Fruit fly (Drosophila melanogaster) whole organism, prepupa: ENCODE results near the gene Cpr65Au.

Experiments
- CG10631 ChIP-seq: fragments of 200-800 bp; sonication (Bioruptor generic); optimal IDR thresholded peaks from 2 replicates; lab custom pipeline; 2016; ENCODE audit warnings: missing biosample characterization, missing genetic modification characterization
- CG10669 ChIP-seq: fragments of 200-800 bp; sonication (Bioruptor generic); optimal IDR thresholded peaks from 3 replicates; lab custom pipeline; 2018; ENCODE audit warnings: missing biosample characterization, mild to moderate bottlenecking, missing genetic modification characterization, moderate library complexity
- CG11294 ChIP-seq: fragments of 200-800 bp; sonication (Bioruptor generic); IDR thresholded peaks from 2 replicates; pipeline ENCODE4 v1.3.6; 2022; ENCODE audit warnings: missing biosample characterization, missing genetic modification characterization
- CG11902 ChIP-seq: fragments of 200-800 bp; sonication (Bioruptor generic); optimal IDR thresholded peaks from 3 replicates; lab custom pipeline; 2016; ENCODE audit warnings: missing biosample characterization, missing genetic modification characterization
- CG1621 ChIP-seq: fragments of 200-800 bp; sonication (Bioruptor generic); optimal IDR thresholded peaks from 3 replicates; lab custom pipeline; 2018; ENCODE audit warnings: missing biosample characterization, mild to moderate bottlenecking, missing genetic modification characterization
- CG3032 ChIP-seq: fragments of 200-800 bp; optimal IDR thresholded peaks from 2 replicates; lab custom pipeline; 2019; ENCODE audit warnings: missing biosample characterization, mild to moderate bottlenecking, missing genetic modification characterization, moderate library complexity
- CG31627 ChIP-seq: fragments of 200-800 bp; sonication (Bioruptor generic); optimal IDR thresholded peaks from 3 replicates; lab custom pipeline; 2016; ENCODE audit warnings: missing biosample characterization, missing genetic modification characterization
- CG3919 ChIP-seq: fragments of 200-800 bp; sonication (Bioruptor generic); optimal IDR thresholded peaks from 3 replicates; lab custom pipeline; 2016; ENCODE audit warnings: missing biosample characterization, missing genetic modification characterization
- CG4318 ChIP-seq: fragments of 200-800 bp; sonication (Bioruptor generic); optimal IDR thresholded peaks from 3 replicates; lab custom pipeline; 2017; ENCODE audit warnings: missing biosample characterization, mild to moderate bottlenecking, missing genetic modification characterization
- CG6163 ChIP-seq: fragments of 200-800 bp; sonication (Bioruptor generic); IDR thresholded peaks from 3 replicates; pipeline ENCODE4 v1.3.6; 2022; ENCODE audit warnings: missing biosample characterization, missing genetic modification characterization
- CG6276 ChIP-seq: fragments of 200-800 bp; sonication (Bioruptor generic); optimal IDR thresholded peaks from 2 replicates; lab custom pipeline; 2017; ENCODE audit warnings: missing biosample characterization, mild to moderate bottlenecking, missing genetic modification characterization
- CG6792 ChIP-seq: fragments of 200-800 bp; sonication (Bioruptor generic); optimal IDR thresholded peaks from 3 replicates; lab custom pipeline; 2016; ENCODE audit warnings: missing biosample characterization, missing genetic modification characterization
- CG6808 ChIP-seq: fragments of 200-800 bp; sonication (Bioruptor generic); optimal IDR thresholded peaks from 3 replicates; lab custom pipeline; 2017; ENCODE audit warnings: missing biosample characterization, missing genetic modification characterization, mild to moderate bottlenecking, moderate library complexity, missing genetic modification reagents
- CG7368 ChIP-seq: fragments of 200-800 bp; sonication (Bioruptor generic); optimal IDR thresholded peaks from 3 replicates; lab custom pipeline; 2016; ENCODE audit warnings: missing biosample characterization, missing genetic modification characterization
- CG8119 ChIP-seq: fragments of 200-800 bp; sonication (Bioruptor generic); IDR thresholded peaks from 3 replicates; pipeline ENCODE4 v1.3.6; 2022; ENCODE audit warnings: missing biosample characterization, missing genetic modification characterization
- CG8632 ChIP-seq: fragments of 200-800 bp; sonication (Bioruptor generic); optimal IDR thresholded peaks from 3 replicates; lab custom pipeline; 2016; ENCODE audit warnings: missing biosample characterization, missing genetic modification characterization
- CG9139 ChIP-seq: fragments of 200-800 bp; sonication (Bioruptor generic); optimal IDR thresholded peaks from 3 replicates; lab custom pipeline; 2017; ENCODE audit warnings: missing biosample characterization, mild to moderate bottlenecking, missing genetic modification characterization
- Eip75B ChIP-seq: fragments of 200-800 bp; sonication (Bioruptor generic); optimal IDR thresholded peaks from 3 replicates; lab custom pipeline; 2016; ENCODE audit warnings: missing biosample characterization, missing genetic modification characterization
- Eip93F ChIP-seq: fragments of 200-800 bp; sonication (Bioruptor generic); optimal IDR thresholded peaks from 2 replicates; lab custom pipeline; 2016; ENCODE audit warnings: missing biosample characterization, mild to moderate bottlenecking, missing genetic modification characterization
- Ets21C ChIP-seq: fragments of 200-800 bp; sonication (Bioruptor generic); optimal IDR thresholded peaks from 3 replicates; lab custom pipeline; 2016; ENCODE audit warnings: missing biosample characterization, missing genetic modification characterization
- Ets96B ChIP-seq: fragments of 200-800 bp; optimal IDR thresholded peaks from 2 replicates; lab custom pipeline; 2019; ENCODE audit warnings: missing biosample characterization, mild to moderate bottlenecking, missing genetic modification characterization, moderate library complexity
- Gug ChIP-seq: fragments of 200-800 bp; sonication (Bioruptor generic); IDR thresholded peaks from 2 replicates; pipeline ENCODE4 v1.3.6; 2022; ENCODE audit warnings: missing biosample characterization, missing genetic modification characterization
- Hr38 ChIP-seq: sonication (Bioruptor generic); optimal IDR thresholded peaks from 2 replicates; lab custom pipeline; 2016; ENCODE audit warnings: missing biosample characterization, missing genetic modification characterization
- Hr4 ChIP-seq: fragments of 200-800 bp; sonication (Bioruptor generic); optimal IDR thresholded peaks from 3 replicates; lab custom pipeline; 2016; ENCODE audit warnings: missing biosample characterization, missing genetic modification characterization
- Met ChIP-seq: fragments of 200-800 bp; sonication (Bioruptor generic); optimal IDR thresholded peaks from 3 replicates; lab custom pipeline; 2016; ENCODE audit warnings: missing biosample characterization, missing genetic modification characterization
- Sox102F ChIP-seq: fragments of 200-800 bp; sonication (Bioruptor generic); optimal IDR thresholded peaks from 2 replicates; lab custom pipeline; 2016; ENCODE audit warnings: missing biosample characterization, mild to moderate bottlenecking, missing genetic modification characterization
- Sox15 ChIP-seq: fragments of 200-800 bp; sonication (Bioruptor generic); optimal IDR thresholded peaks from 3 replicates; lab custom pipeline; 2016; ENCODE audit warnings: missing biosample characterization, missing genetic modification characterization
- achi ChIP-seq: fragments of 200-800 bp; sonication (Bioruptor generic); optimal IDR thresholded peaks from 3 replicates; lab custom pipeline; 2016; ENCODE audit warnings: missing biosample characterization, missing genetic modification characterization
- cyc ChIP-seq: fragments of 200-800 bp; sonication (Bioruptor generic); optimal IDR thresholded peaks from 3 replicates; lab custom pipeline; 2016; ENCODE audit warnings: missing biosample characterization, missing genetic modification characterization
- dsx ChIP-seq: fragments of 200-800 bp; optimal IDR thresholded peaks from 3 replicates; lab custom pipeline; 2019; ENCODE audit warnings: missing biosample characterization, mild to moderate bottlenecking, missing genetic modification characterization, moderate library complexity; ENCODE audit not compliant: poor library complexity, severe bottlenecking
- esn ChIP-seq: fragments of 200-800 bp; sonication (Bioruptor generic); optimal IDR thresholded peaks from 2 replicates; lab custom pipeline; 2016; ENCODE audit warnings: missing biosample characterization, mild to moderate bottlenecking, missing genetic modification characterization, moderate library complexity
- fkh ChIP-seq: fragments of 200-800 bp; sonication (Bioruptor generic); optimal IDR thresholded peaks from 3 replicates; lab custom pipeline; 2017; ENCODE audit warnings: missing biosample characterization, mild to moderate bottlenecking, missing genetic modification characterization, moderate library complexity
- lz ChIP-seq: fragments of 200-800 bp; sonication (Bioruptor generic); optimal IDR thresholded peaks from 3 replicates; lab custom pipeline; 2016; ENCODE audit warnings: missing biosample characterization, missing genetic modification characterization
- net ChIP-seq: fragments of 200-800 bp; sonication (Bioruptor generic); optimal IDR thresholded peaks from 3 replicates; lab custom pipeline; 2016; ENCODE audit warnings: missing biosample characterization, missing genetic modification characterization
- spab ChIP-seq: fragments of 200-800 bp; sonication (Bioruptor generic); optimal IDR thresholded peaks from 2 replicates; lab custom pipeline; 2017; ENCODE audit warnings: missing biosample characterization, mild to moderate bottlenecking, missing genetic modification characterization, missing genetic modification reagents
- svp ChIP-seq: fragments of 200-800 bp; sonication (Bioruptor generic); peaks from one replicate; lab custom pipeline; 2016; ENCODE audit warnings: missing biosample characterization, missing genetic modification characterization
- topi ChIP-seq: fragments of 200-800 bp; sonication (Bioruptor generic); optimal IDR thresholded peaks from 3 replicates; lab custom pipeline; 2016; ENCODE audit warnings: missing biosample characterization, missing genetic modification characterization
- vri ChIP-seq: fragments of 200-800 bp; sonication (Bioruptor generic); optimal IDR thresholded peaks from 3 replicates; lab custom pipeline; 2016; ENCODE audit warnings: missing biosample characterization, mild to moderate bottlenecking, missing genetic modification characterization

The Cpr65Au gene

dm6 chr3L:6132009-6132408 is at the start of gene Cpr65Au:
Cpr65Au (minus strand) TSS chr3L:6132109.
- TF ChIP-seq net (GFP tag; lab: Kevin White, UChicago) (no peak), CG6276 (GFP tag; lab: Kevin White, UChicago) (no peak), svp (GFP tag; lab: Kevin White, UChicago) (no peak), CG11294 (GFP tag; lab: Robert Waterston, UW) (no peak), Hr38 (GFP tag; lab: Kevin White, UChicago) (no peak), Ets96B (tag; lab: Kevin White, UChicago) (no peak), CG1621 (tag; lab: Kevin White, UChicago) (no peak), Eip75B (GFP tag; lab: Kevin White, UChicago) (no peak)

- TF ChIP-seq CG1621 (tag; lab: Kevin White, UChicago) (no peak), Gug (GFP tag; lab: Robert Waterston, UW) (peak; percentile 14; the same call in 1 of the 2 replicates), topi (no peak), Sox15 (GFP tag; lab: Kevin White, UChicago) (peak; percentile 18), CG31627 (GFP tag; lab: Kevin White, UChicago) (no peak), Met (GFP tag; lab: Kevin White, UChicago) (no peak), CG6808 (GFP tag; lab: Kevin White, UChicago) (no peak), cyc (GFP tag; lab: Kevin White, UChicago) (no peak), CG11294 (GFP tag; lab: Robert Waterston, UW) (no peak), fkh (GFP tag; lab: Kevin White, UChicago) (no peak), Hr4 (no peak), lz (GFP tag; lab: Kevin White, UChicago) (no peak), CG3032 (peak; percentile 57), CG7368 (no peak), dsx (GFP tag; lab: Kevin White, UChicago) (no peak), esn (peak; percentile 53)
These were observed 41.9 kb upstream of the Cpr65Au start, which contains the start of the genes fmt and CG7376 for dm6 chr3L:6173826-6174255. fmt (minus strand) TSS chr3L:6173880. CG7376 (plus strand) TSS chr3L:6174248.

dm6 chr3L:6162483-6163128 is 30.7 kb upstream of the Cpr65Au start, which contains the start of gene Prdm13:
Prdm13 (plus strand) TSS chr3L:6163127.
- TF ChIP-seq CG8119 (GFP tag; lab: Robert Waterston, UW) (no peak), CG31627 (GFP tag; lab: Kevin White, UChicago) (no peak), CG6792 (GFP tag; lab: Kevin White, UChicago) (no peak), CG6276 (GFP tag; lab: Kevin White, UChicago) (no peak), CG6163 (GFP tag; lab: Robert Waterston, UW) (no peak), vri (GFP tag; lab: Kevin White, UChicago) (no peak), spab (GFP tag; lab: Kevin White, UChicago) (no peak), Ets21C (GFP tag; lab: Kevin White, UChicago) (no peak), Gug (GFP tag; lab: Robert Waterston, UW) (no peak)

dm6 chr3L:6161997-6162396 is 30.1 kb upstream of the Cpr65Au start:
- no peak for TF ChIP-seq CG6276 (GFP tag; lab: Kevin White, UChicago)
- TF ChIP-seq Sox102F (GFP tag; lab: Kevin White, UChicago), result no peak
- TF ChIP-seq Eip93F (GFP tag; lab: Kevin White, UChicago), result no peak
- no peak for TF ChIP-seq Ets21C (GFP tag; lab: Kevin White, UChicago)
- no peak for TF ChIP-seq CG11902
- TF ChIP-seq vri (GFP tag; lab: Kevin White, UChicago), result no peak
- no peak for TF ChIP-seq CG4318 (GFP tag; lab: Kevin White, UChicago)
- TF ChIP-seq cyc (GFP tag; lab: Kevin White, UChicago), result no peak
- TF ChIP-seq CG9139, result no peak
- no peak for TF ChIP-seq Gug (GFP tag; lab: Robert Waterston, UW)
- TF ChIP-seq CG8632 (GFP tag; lab: Kevin White, UChicago), result no peak
- no peak for TF ChIP-seq CG10631 (GFP tag; lab: Kevin White, UChicago)
- no peak for TF ChIP-seq CG10669 (GFP tag; lab: Kevin White, UChicago)
- TF ChIP-seq achi (GFP tag; lab: Kevin White, UChicago), result no peak
- no peak for TF ChIP-seq Ets96B (tag; lab: Kevin White, UChicago)
- TF ChIP-seq CG3919 (GFP tag; lab: Kevin White, UChicago), result no peak
- no peak for TF ChIP-seq spab (GFP tag; lab: Kevin White, UChicago)
- TF ChIP-seq, all 60 proteins: peak for 0
